Worm (Caenorhabditis elegans): ENCODE data around the gene msp-74.

ce11 chrII:5130081-5130480, 14.9 kb upstream of the msp-74 start, which contains the start of gene lgc-56:
- TF ChIP-seq ceh-82 (tag; optimal IDR thresholded peaks at IDR 0.05) (no peak), lin-13 (GFP tag; optimal IDR thresholded peaks at IDR 0.05) (no peak), fkh-10 (GFP tag; optimal IDR thresholded peaks at IDR 0.05) (no peak), vab-7 (GFP tag; IDR thresholded peaks at IDR 0.05) (no peak), zip-11 (GFP tag; IDR thresholded peaks at IDR 0.05) (no peak), mdl-1 (tag; optimal IDR thresholded peaks at IDR 0.05) (no peak), pqm-1 (tag; optimal IDR thresholded peaks at IDR 0.05) (no peak), pha-4 (GFP tag; IDR thresholded peaks at IDR 0.05) (no peak), pha-4 (tag; optimal IDR thresholded peaks at IDR 0.05) (no peak), egl-43 (GFP tag; IDR thresholded peaks at IDR 0.05) (no peak), nhr-77 (tag; optimal IDR thresholded peaks at IDR 0.05) (no peak), hif-1 (tag; optimal IDR thresholded peaks at IDR 0.05) (no peak), ctbp-1 (GFP tag; IDR thresholded peaks at IDR 0.05) (no peak)
